Worm (Caenorhabditis elegans): ENCODE data around the gene D2096.11.

DNA sequence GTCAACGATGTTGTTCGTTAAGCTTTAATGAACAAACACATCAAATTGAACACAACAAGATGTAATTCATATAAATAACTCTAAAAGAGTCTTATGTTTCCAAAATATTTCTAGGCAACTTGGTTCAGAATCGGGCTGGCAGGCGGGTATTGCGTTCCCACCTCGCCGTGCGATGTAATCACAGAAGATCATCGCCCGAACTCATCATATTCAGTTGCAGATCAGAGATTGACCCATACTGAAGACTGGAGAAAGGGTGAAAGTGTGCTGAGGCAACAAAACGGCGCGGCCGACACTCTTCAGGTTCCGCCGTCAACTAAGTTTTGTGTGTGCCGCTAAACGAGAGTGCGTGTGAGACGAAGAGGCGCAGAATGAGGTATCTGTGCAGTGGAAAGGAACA lies 34.5 kb upstream of the D2096.11 start:
- TF ChIP-seq nhr-6 (tag; optimal IDR thresholded peaks at IDR 0.05) (peak; percentile 50), fos-1 (tag; optimal IDR thresholded peaks at IDR 0.05) (peak; percentile 86), unc-55 (GFP tag; optimal IDR thresholded peaks at IDR 0.05) (peak; percentile 61), nhr-25 (tag; optimal IDR thresholded peaks at IDR 0.05) (peak; percentile 61), mdl-1 (tag; optimal IDR thresholded peaks at IDR 0.05) (peak in 1 of 2 experiments; percentile 39), ama-1 (optimal IDR thresholded peaks at IDR 0.05) (peak; percentile 98), nhr-12 (tag; optimal IDR thresholded peaks at IDR 0.05) (no peak), lin-13 (GFP tag; optimal IDR thresholded peaks at IDR 0.05) (peak; percentile 65), ztf-4 (tag; optimal IDR thresholded peaks at IDR 0.05) (peak; percentile 46), nhr-237 (tag; optimal IDR thresholded peaks at IDR 0.05) (no peak), ztf-11 (tag; optimal IDR thresholded peaks at IDR 0.05) (no peak), gmeb-1 (tag; optimal IDR thresholded peaks at IDR 0.05) (peak; percentile 77), ceh-82 (tag; optimal IDR thresholded peaks at IDR 0.05) (no peak), dmd-4 (tag; optimal IDR thresholded peaks at IDR 0.05) (no peak)

Data from whole organism, L2 larva.